Worm (Caenorhabditis elegans) whole organism, dauer: Measurements from ENCODE around the gene mrp-7.
"Not testable (repeated sequence)": the region's sequence is repeated elsewhere in the genome, so short reads cannot be mapped to it uniquely, and the experiment has no call there.

Source experiments
- unc-62 ChIP-seq: sonication (generic microtip); optimal IDR thresholded peaks from 2 replicates; lab custom pipeline; 2017; ENCODE audit warnings: missing biosample characterization, missing genetic modification reagents, missing genetic modification characterization

The mrp-7 gene

ce11 chrV:19669959-19670358 lies 4.7 kb upstream of the mrp-7 start, which contains the start of gene Y43F8C.11:
Y43F8C.11 (plus strand) TSS chrV:19670259.
- no peak for TF ChIP-seq unc-62

ce11 chrV:19670866-19671265 lies 3.8 kb upstream of the mrp-7 start:
- TF ChIP-seq unc-62: no peak

DNA sequence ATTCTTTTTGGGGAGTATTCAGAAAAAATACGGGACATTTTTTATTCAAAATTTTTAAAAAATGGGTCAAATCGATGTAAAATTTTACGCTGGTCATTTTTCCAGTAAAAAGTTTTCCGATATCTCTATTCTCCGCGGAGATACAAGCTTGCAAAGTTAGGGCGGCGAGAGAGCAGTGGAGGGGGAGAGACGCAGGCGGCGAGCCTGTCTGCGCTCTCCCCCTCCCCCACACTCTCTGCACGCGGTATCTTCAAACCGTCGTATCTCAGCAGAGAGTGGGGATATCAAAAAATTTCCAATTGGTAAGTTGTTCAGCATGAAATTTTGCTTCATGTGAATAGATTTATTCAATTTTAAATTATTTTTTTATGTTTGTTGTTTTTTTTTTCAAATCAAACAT lies 2.8 kb upstream of the mrp-7 start:
- TF ChIP-seq unc-62: no peak

- TF ChIP-seq unc-62: no peak
Observed at ce11 chrV:19672357-19672756, 2.3 kb upstream of the mrp-7 start.

ce11 chrV:19673298-19673903 lies 1.2 kb upstream of the mrp-7 start:
- TF ChIP-seq unc-62: no peak

DNA sequence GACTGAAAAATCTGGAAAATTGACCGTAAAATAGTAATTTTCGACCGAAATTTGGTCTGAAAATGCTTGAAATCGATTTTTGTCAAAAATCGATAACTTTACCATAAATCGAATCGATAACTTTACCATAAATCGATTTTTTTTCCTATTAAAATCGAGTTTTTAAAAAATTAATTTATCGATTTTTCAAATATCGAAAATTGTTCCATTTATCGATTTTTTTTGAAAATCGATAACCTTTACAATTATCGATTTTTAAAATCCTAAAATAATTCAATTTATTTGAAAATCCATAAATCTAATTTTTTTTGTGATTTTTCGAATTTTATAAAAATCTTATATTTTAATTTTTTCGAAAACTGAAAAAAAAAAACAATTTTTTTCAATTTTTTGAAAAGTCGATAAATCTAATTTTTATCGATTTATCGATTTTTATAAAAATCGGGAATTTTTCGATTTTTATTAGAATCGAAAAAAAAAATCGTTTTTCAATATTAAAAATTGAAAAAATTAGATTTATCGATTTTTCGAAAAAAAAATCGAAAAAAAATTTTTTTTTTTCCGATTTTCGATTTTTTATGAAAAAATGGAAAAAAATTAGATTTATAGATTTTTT lies 16.7 kb downstream of the mrp-7 start:
- TF ChIP-seq unc-62: no peak

DNA sequence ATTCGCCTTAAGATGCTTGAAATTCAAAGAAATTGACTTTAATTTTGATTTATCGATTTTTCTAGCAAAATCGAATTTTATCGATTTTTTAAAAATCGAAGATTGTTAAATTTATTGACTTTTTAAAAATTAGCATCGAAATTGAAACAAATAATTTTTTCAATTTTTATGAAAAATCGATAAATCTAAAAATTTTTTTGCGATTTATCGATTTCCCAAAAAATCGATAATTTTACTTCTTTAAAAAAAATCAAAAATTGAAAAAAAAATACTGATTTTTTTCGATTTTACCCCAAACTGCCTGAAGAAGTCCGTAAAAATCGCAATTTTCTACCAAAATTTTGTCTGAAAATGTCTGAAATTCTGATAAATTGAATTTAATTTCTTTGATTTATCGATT lies 17.3 kb downstream of the mrp-7 start:
- no peak for TF ChIP-seq unc-62

- no peak for TF ChIP-seq unc-62
Observed at ce11 chrV:19697348-19698172, 22.9 kb downstream of the mrp-7 start, which contains the start of the genes Y43F8C.13 and ani-3. Y43F8C.13 (minus strand) TSS chrV:19697398. ani-3 (plus strand) TSS chrV:19697732.

DNA sequence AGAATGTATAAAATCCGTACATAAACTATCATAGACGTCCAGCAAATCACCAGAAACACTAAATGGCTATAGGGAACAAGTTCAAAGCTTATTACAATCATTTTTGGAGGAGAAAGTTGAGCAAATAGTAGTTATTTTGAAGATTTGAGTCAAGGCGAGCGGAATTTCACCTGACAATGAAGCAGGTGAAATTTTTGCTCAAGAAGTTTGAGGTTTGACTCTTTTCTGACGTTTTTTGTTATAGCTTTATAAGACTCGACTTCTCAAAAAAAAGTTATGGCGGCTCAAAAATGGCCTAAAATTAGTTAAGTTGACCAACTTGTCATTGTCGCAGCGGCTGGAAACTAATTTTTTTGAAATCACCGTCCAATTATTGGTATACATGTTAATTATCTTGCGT lies 34.2 kb downstream of the mrp-7 start, which contains the start of gene srv-3:
Gene srv-3, minus strand, starts transcription at position 101 of the 400 bp plus-strand sequence.
- no peak for TF ChIP-seq unc-62

ce11 chrV:19710514-19710913 lies 35.9 kb downstream of the mrp-7 start, which contains the start of gene Y43F8C.15:
Y43F8C.15 (minus strand) TSS chrV:19710614.
- not testable (repeated sequence) for TF ChIP-seq unc-62

- TF ChIP-seq unc-62: not testable (repeated sequence)
Observed at ce11 chrV:19711646-19712045, 37.0 kb downstream of the mrp-7 start, which contains the start of gene Y43F8C.23. Y43F8C.23 (minus strand) TSS chrV:19711746.

- TF ChIP-seq unc-62: no peak
Observed at ce11 chrV:19715419-19715818, 40.8 kb downstream of the mrp-7 start, which contains the start of gene Y43F8C.16. Y43F8C.16 (minus strand) TSS chrV:19715519.

DNA sequence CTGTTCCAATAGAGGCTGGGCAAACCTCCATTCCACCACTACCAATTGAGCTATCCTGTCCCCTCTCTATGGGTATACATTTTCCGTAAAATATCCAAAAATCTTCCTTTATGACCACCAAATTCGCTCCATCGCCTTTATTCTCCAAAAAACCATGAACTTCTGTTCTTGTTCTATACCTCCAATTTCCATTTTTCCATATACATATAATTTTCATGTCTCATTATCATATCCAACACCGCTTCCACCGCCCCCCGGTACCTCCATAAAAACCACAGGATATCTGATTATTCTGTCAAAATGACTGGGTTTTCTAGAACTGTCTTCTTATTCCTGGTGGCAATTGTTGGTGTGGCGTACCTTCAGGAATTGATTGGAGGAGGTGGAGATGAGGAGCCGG lies 41.2 kb downstream of the mrp-7 start, which contains the start of gene Y43F8C.17:
Gene Y43F8C.17, plus strand, starts transcription at position 301 of the 400 bp plus-strand sequence.
- TF ChIP-seq unc-62: no peak

ce11 chrV:19717933-19718332 lies 43.3 kb downstream of the mrp-7 start:
- no peak for TF ChIP-seq unc-62

ce11 chrV:19718660-19719059 lies 44.0 kb downstream of the mrp-7 start:
- no peak for TF ChIP-seq unc-62

DNA sequence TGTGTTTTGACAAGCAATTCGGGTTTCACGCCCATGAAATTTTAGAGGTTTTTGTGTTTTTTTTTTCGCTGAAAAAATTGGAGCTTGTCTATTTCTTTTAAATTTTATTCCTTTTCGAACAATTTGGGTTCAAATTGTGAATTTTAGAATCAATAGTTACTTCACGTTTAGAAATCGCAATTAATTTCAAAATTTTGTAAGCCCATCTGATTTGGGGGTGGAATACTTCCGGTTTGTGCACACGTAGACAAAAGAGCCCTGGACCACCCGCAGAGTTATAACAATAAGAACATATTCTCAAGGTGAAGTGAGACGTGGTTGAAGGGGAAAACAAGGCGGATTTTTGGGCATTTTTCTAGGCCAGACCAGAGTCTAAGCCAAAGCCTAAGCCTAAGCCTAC lies 44.6 kb downstream of the mrp-7 start, which contains the start of gene Y116F11A.6:
Gene Y116F11A.6, plus strand, starts transcription at position 301 of the 400 bp plus-strand sequence.
- no peak for TF ChIP-seq unc-62

- no peak for TF ChIP-seq unc-62
Observed at ce11 chrV:19722881-19723280, 48.2 kb downstream of the mrp-7 start.
